Fruit fly (Drosophila melanogaster) whole organism: ENCODE measurements around the gene DIP-epsilon.

Experiments
- CG8478 ChIP-seq: fragments of >200 bp; optimal IDR thresholded peaks from 2 replicates; lab custom pipeline; 2018; ENCODE audit warnings: inconsistent platforms
- EcR ChIP-seq, 2 experiments: fragments of >200 bp; optimal IDR thresholded peaks; 2 replicates each; lab custom pipeline; 2017; ENCODE audit warnings: missing biosample characterization in 2 of 2, missing genetic modification characterization in 2 of 2, missing genetic modification reagents in 2 of 2
- pan ChIP-seq: fragments of >200 bp; optimal IDR thresholded peaks from 2 replicates; lab custom pipeline; 2017
- psq ChIP-seq: fragments of >200 bp; optimal IDR thresholded peaks from 2 replicates; lab custom pipeline; 2017
- usp ChIP-seq: fragments of >200 bp; optimal IDR thresholded peaks from 2 replicates; lab custom pipeline; 2017; ENCODE audit warnings: missing biosample characterization, missing genetic modification characterization, mixed read lengths

- TF ChIP-seq CG8478 (lab: Kevin White, UChicago) (no peak), psq (no peak), pan (lab: Kevin White, UChicago) (no peak), EcR (GFP tag; optimal IDR thresholded peaks at IDR 0.05; lab: Kevin White, UChicago) (no peak), usp (no peak)
Measured at dm6 chr2L:6385409-6385808, 25.7 kb downstream of the DIP-epsilon start, which contains the start of gene Nepl6.
